Fruit fly (Drosophila melanogaster): ENCODE data around the gene CG42813.

CG42813 gene

DNA sequence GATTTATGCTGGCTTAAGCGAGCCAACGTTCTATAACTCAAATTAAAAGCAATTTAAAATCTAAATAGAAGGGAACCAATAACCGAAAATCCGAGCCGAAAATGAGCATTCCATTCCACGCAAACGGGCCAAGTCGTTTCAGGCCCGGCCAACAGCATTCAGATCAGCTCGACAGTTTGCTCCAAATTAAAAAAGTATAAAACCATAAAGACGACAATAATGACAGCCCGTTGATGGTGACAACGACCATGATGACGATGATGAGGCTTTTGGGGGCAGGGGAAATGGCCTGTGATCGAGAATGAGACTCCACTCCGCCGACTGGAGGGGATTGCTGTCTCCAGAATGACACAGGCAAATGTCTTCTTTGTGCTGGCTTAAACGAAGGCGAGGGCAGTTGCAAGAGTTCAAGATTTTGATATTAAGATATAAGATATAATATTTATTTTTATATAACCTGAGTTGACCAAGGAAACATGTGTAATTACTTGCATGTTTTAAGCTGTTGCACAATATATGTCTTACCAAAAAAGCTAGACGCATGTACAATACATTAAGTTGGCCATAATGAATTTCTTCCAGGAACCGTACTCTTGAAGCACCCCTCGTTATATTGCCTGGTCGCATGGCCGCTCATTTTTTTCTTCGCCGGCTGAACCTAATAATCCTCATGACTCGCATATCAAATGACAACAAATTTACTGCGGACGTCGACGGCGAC is 23.5 kb downstream of the CG42813 start:
- no peak for TF ChIP-seq Myc (optimal IDR thresholded peaks at IDR 0.05)
- TF ChIP-seq ttk (optimal IDR thresholded peaks at IDR 0.05): no peak
- TF ChIP-seq Sin3A (optimal IDR thresholded peaks at IDR 0.05): no peak
- no peak for TF ChIP-seq h (optimal IDR thresholded peaks at IDR 0.05)

DNA sequence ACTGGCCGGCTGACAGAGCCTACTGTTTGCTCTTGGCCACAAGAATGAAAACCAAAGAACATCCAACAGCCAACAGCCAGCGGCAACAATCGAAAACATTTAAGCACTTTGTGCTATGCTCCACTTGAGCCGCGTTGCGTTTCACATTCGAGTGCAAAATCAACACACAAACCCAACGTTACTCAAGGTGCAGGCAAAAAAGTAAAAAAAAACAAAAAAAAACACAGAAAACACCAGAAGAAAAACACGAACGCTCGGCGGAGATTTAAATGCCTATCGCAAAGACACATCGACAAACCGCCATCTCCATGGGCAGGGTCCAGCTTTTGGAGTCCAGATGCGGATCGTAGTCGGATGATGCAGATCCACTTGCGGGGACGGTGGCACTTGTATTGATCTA is 24.5 kb downstream of the CG42813 start:
- TF ChIP-seq insv (optimal IDR thresholded peaks at IDR 0.05) (no peak), ttk (optimal IDR thresholded peaks at IDR 0.05) (no peak), Myc (optimal IDR thresholded peaks at IDR 0.05) (no peak), Sin3A (optimal IDR thresholded peaks at IDR 0.05) (no peak), psq (optimal IDR thresholded peaks at IDR 0.05) (no peak)

DNA sequence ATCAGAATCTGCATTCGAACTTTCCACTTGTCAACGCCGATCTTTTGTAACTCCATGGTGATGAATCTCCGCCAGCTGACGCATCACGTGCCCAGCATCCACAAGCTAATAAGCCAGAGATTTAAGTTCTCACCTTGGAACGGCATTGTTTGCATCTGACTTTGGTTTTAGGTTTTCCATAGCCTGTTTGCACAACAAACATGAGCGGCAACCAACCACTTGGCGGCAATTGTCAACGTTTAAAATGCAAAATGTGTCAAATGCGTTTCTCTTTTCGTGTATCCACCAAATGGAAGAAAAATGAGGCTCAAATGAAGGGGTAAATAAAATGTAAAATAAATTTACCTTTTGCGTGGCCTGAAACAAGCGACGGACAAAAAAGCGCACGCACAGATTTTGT is 26.0 kb downstream of the CG42813 start:
- TF ChIP-seq insv (optimal IDR thresholded peaks at IDR 0.05) (no peak), Sin3A (optimal IDR thresholded peaks at IDR 0.05) (no peak), psq (optimal IDR thresholded peaks at IDR 0.05) (no peak), h (optimal IDR thresholded peaks at IDR 0.05) (no peak), ttk (optimal IDR thresholded peaks at IDR 0.05) (no peak)

DNA sequence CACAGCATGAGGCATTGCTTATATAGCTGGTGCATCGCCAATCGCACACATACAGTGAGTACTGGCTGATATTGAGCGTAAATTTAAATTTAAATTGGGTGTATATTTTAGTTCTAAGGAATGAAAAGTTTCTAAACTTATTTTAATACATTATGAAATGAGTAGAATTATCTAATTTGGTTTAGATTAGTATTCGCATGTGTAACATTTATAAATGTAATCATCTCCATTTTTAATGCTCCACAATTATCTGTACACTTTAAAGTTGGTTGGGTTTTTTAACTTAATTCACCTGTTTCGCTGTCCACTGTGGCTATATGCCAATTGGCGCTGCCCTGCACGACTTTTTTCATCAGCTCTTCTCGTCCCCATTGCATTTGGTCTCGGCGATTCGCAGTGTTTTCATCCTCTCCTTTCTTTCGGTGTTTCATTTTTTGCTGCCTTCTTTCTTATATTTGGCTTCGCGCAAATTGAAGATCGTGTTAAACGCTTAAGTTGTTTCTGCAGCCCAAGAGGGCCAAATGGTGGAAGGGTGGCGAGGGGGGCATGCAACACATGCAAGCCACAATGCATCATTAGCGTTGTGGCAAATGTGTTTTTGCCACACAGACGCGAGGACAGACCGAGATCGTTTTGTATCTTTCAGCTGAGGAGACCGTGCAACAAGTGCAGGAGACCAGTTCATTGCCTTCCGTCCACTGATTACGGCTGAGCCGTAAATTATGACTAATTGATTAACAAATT is 26.7 kb downstream of the CG42813 start:
- TF ChIP-seq psq (optimal IDR thresholded peaks at IDR 0.05) (no peak), ttk (optimal IDR thresholded peaks at IDR 0.05) (no peak), insv (optimal IDR thresholded peaks at IDR 0.05) (no peak), Myc (optimal IDR thresholded peaks at IDR 0.05) (no peak), Sin3A (optimal IDR thresholded peaks at IDR 0.05) (no peak), h (optimal IDR thresholded peaks at IDR 0.05) (no peak)

DNA sequence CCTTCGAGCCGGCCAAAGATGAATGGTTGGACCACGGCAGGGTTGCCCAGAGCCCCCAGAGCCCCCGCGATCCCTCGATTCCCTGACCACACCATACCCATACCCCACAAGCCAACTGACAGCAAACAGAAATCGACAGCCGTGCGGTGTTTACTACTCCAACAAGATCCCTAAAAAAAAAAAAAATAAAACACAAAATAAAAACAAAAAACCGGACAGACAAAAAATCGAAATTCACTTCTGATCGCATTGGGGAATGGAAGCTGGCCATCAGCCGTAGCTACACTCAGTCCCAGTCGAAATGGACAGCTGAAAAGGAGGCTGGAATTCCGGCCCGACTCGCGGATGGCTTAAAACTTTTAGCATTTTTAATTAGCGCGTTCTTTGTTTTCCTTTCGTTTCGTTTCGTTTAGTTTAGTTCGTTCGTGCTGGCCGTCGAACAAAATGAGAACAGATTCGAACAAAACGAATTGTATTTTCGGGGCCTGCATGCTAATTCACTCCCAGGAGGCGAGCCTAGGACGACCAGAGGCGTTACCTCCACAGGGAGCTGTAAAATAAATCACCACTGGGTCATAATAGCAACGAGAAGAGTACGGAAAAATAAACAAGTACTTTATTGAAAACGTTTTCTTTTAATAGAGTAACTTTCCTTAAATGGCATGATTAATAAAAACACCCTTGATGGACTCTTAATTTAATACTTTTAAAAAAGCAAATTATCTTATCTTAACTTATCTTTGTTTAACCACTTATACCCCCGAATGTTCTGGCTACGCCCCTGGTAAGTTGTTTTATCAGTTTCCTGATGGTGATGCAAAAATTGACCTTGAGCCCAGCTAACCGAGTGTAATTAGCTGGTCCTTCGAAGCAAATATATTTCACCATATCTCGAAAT is 29.2 kb downstream of the CG42813 start:
- no peak for TF ChIP-seq insv (optimal IDR thresholded peaks at IDR 0.05)
- no peak for TF ChIP-seq psq (optimal IDR thresholded peaks at IDR 0.05)
- TF ChIP-seq ttk (optimal IDR thresholded peaks at IDR 0.05): no peak
- TF ChIP-seq Sin3A (optimal IDR thresholded peaks at IDR 0.05): no peak
- no peak for TF ChIP-seq Myc (optimal IDR thresholded peaks at IDR 0.05)
- no peak for TF ChIP-seq h (optimal IDR thresholded peaks at IDR 0.05)

DNA sequence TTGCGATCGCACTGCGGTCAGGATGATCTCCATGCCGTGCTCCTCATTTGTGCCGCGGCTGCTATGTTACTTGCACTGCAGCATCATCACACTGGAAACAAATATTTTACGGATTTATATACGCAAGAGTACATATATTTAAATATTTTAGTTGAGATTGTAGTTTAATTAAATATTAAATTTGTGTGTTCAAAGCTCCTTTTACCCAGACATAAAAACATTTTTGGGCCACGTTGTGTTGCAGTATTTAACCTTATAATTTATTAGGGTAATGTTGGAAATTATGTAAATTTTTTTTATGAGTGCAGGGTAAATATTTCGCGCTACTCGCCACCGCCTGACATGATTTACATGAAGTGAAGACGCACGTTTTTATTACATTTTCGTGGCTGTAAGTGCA is 30.8 kb downstream of the CG42813 start:
- no peak for TF ChIP-seq h (optimal IDR thresholded peaks at IDR 0.05)

DNA sequence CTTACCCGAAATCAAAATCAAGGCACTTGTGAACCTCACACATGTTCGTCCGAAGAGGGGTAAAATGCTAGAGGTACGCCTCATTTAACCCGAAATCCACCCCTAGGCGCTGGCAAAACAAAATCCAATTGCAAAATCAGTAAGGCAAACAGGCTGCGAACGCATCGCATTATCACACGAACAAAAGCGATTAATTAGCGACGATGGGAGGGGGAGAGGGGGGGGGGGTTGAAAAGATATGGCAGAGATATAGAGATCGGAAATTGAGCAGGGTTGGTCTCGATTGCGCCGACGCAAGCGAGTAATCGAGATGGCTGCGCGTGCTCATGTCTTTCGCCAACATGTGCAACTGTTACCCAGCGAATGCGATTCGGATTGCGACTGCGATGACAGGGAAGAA is 31.5 kb downstream of the CG42813 start:
- TF ChIP-seq Sin3A (optimal IDR thresholded peaks at IDR 0.05) (no peak), insv (optimal IDR thresholded peaks at IDR 0.05) (no peak), Myc (optimal IDR thresholded peaks at IDR 0.05) (no peak), ttk (optimal IDR thresholded peaks at IDR 0.05) (no peak)

DNA sequence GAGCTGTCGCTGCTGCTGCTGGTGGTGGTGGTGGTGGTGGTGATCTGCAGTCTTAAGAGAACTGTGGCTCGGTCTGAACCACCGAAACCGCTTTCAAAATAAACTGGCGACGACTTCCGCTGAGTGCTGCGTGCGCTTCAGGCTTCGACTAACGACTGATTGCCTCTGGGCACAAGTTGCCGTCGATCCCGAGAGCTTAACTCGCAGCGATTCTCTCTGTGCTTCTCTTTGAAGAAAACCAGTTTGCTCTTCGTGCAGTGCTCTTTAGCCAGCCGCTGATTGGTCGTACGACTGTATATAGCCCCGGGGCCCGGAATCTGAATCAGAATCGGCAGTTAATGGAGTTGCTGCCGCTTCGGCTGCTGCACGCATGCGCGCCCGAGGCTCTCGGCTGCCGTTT is 34.3 kb downstream of the CG42813 start, which contains the start of gene Ser:
Ser (minus strand) TSS at position 162 of the 400 bp plus-strand sequence.
- TF ChIP-seq ttk (optimal IDR thresholded peaks at IDR 0.05): no peak
- no peak for TF ChIP-seq psq (optimal IDR thresholded peaks at IDR 0.05)
- no peak for TF ChIP-seq Myc (optimal IDR thresholded peaks at IDR 0.05)
- TF ChIP-seq h (optimal IDR thresholded peaks at IDR 0.05): no peak
- TF ChIP-seq Sin3A (optimal IDR thresholded peaks at IDR 0.05): no peak
- TF ChIP-seq insv (optimal IDR thresholded peaks at IDR 0.05): no peak

DNA sequence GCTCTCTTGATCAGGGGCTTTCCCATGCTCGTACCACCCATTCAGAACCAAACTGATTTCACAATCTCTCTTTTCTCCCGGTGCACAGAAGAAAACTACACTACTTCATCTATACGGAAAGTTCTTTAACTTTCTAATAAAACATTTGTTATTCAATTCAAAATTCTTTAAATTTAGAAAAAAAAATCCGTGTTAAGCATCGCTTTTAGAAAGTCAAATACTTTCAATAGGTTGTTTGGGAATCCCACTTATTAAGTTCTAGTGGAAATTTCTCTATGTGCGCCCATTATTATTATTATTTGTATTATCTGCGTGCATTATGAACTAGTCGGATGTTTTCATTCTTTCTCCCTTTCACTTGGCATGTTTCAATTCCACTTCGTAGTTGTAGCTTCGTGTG is 35.3 kb downstream of the CG42813 start:
- TF ChIP-seq insv (optimal IDR thresholded peaks at IDR 0.05): no peak

DNA sequence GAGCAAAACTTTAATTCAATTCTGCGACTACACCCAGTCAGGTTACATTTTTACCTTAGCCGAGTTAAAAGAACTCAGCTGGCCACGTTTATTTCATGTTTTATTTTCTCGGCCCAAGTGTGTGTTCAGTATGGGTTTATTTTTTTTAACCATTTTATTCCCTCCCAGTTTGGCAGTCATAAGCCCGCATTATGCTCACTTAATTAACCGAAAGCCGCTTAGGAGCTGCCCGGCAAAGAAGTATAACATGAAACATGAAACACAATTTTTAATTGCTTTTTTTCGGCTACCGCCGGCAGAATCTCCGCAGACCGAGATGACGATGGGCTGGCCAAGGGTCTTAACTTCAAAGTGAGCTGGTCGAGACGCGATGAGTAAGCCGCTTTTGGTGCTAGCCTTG is 41.5 kb downstream of the CG42813 start:
- no peak for TF ChIP-seq insv (optimal IDR thresholded peaks at IDR 0.05)
- TF ChIP-seq Myc (optimal IDR thresholded peaks at IDR 0.05): no peak
- no peak for TF ChIP-seq h (optimal IDR thresholded peaks at IDR 0.05)
- no peak for TF ChIP-seq psq (optimal IDR thresholded peaks at IDR 0.05)

DNA sequence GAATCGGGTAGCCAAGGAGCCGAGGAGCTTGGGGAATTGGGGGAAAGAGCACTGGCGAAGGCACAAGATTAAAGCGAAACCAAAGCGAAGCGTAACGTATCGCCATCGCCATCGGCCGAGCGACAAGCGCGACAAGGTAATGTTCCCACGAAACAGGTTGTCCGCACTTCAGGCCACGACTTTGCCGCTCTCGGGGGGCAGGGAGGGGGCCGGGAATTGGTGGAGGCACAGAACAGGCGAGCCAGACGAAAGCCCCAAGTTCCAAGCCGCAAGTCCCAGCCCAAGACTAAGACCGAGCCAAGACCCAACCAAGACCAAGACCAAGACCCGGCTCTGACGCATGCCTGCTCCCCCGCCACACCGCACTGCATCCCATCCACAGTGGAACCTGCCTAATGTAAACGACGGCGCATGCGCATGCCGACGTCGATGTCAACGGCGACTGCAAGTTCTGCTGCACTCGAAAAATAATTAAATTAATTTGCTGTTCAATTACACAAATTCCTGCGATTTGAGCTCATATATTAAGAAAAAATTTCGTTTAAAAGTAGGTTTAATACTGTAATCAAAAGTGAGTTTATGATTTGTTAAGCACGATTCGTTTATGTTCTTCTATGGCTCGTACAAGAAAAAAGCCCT is 42.3 kb downstream of the CG42813 start:
- TF ChIP-seq psq (optimal IDR thresholded peaks at IDR 0.05) (no peak), h (optimal IDR thresholded peaks at IDR 0.05) (no peak), ttk (optimal IDR thresholded peaks at IDR 0.05) (no peak), Sin3A (optimal IDR thresholded peaks at IDR 0.05) (no peak), insv (optimal IDR thresholded peaks at IDR 0.05) (no peak), Myc (optimal IDR thresholded peaks at IDR 0.05) (no peak)

DNA sequence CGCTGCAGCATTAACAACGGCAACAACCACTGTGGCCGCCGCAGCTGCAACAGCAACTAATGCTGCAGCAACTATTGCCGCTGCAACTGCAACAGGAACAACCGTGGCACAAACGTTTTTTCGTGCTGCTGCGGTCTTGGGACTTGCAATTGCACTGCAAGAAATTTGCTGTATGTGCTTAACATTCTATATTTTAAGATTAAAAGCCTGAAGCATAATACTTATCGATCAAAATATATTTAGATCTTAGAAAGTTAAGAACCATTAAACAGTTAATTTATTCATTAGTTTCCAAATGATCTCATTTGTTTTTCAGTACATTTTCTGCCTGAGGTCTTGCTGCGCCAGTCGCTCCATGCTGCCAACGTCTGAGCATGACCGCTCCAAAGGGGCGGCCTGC is 47.3 kb downstream of the CG42813 start:
- TF ChIP-seq psq (optimal IDR thresholded peaks at IDR 0.05) (no peak), insv (optimal IDR thresholded peaks at IDR 0.05) (no peak), ttk (optimal IDR thresholded peaks at IDR 0.05) (no peak), h (optimal IDR thresholded peaks at IDR 0.05) (no peak), Myc (optimal IDR thresholded peaks at IDR 0.05) (no peak), Sin3A (optimal IDR thresholded peaks at IDR 0.05) (no peak)

Data from Kc167 (cell line).